Worm (Caenorhabditis elegans): ENCODE results near the gene xbx-6.
A peak's percentile ranks its signal among the peaks of the same experiment; 100 is the strongest.

The xbx-6 gene

ce11 chrV:9712418-9713173, 9.7 kb downstream of the xbx-6 start:
- TF ChIP-seq lsy-12 (tag; optimal IDR thresholded peaks at IDR 0.05) (no peak), skn-1 (tag; optimal IDR thresholded peaks at IDR 0.05) (no peak), unc-62 (GFP tag; optimal IDR thresholded peaks at IDR 0.05) (no peak), elt-3 (tag; optimal IDR thresholded peaks at IDR 0.05) (no peak), nhr-67 (tag; optimal IDR thresholded peaks at IDR 0.05) (no peak), pha-4 (tag; optimal IDR thresholded peaks at IDR 0.05) (no peak), lin-15B (tag; optimal IDR thresholded peaks at IDR 0.05) (no peak), ztf-4 (tag; optimal IDR thresholded peaks at IDR 0.05) (no peak), aly-2 (tag; optimal IDR thresholded peaks at IDR 0.05) (no peak), jun-1 (tag; optimal IDR thresholded peaks at IDR 0.05) (peak; percentile 39), nhr-77 (tag; optimal IDR thresholded peaks at IDR 0.05) (no peak), ceh-16 (tag; optimal IDR thresholded peaks at IDR 0.05) (no peak), ztf-11 (tag; optimal IDR thresholded peaks at IDR 0.05) (no peak), hmg-11 (tag; optimal IDR thresholded peaks at IDR 0.05) (no peak), ama-1 (optimal IDR thresholded peaks at IDR 0.05) (no peak), elt-2 (tag; optimal IDR thresholded peaks at IDR 0.05) (peak; percentile 59), nhr-25 (tag; optimal IDR thresholded peaks at IDR 0.05) (no peak), nhr-43 (tag; optimal IDR thresholded peaks at IDR 0.05; ENCODE audit: poor library complexity, severe bottlenecking) (no peak), zag-1 (tag; optimal IDR thresholded peaks at IDR 0.05) (no peak), nhr-28 (tag; optimal IDR thresholded peaks at IDR 0.05) (no peak), nhr-12 (tag; optimal IDR thresholded peaks at IDR 0.05) (no peak), pqm-1 (tag; optimal IDR thresholded peaks at IDR 0.05) (peak; percentile 32), daf-12 (tag; optimal IDR thresholded peaks at IDR 0.05) (no peak), R02D3.7 (tag; optimal IDR thresholded peaks at IDR 0.05) (no peak), mdl-1 (tag; optimal IDR thresholded peaks at IDR 0.05) (no peak)

- TF ChIP-seq tbx-2 (tag; optimal IDR thresholded peaks at IDR 0.05) (no peak), ztf-4 (tag; optimal IDR thresholded peaks at IDR 0.05) (no peak), jun-1 (tag; optimal IDR thresholded peaks at IDR 0.05) (no peak), nfya-1 (tag; optimal IDR thresholded peaks at IDR 0.05; ENCODE audit: insufficient read depth) (no peak), fkh-2 (tag; optimal IDR thresholded peaks at IDR 0.05) (no peak)
These were observed 10.7 kb downstream of the xbx-6 start, which contains the start of gene F40F9.10 for ce11 chrV:9713532-9713931. F40F9.10 (minus strand) TSS chrV:9713632.

- no peak for TF ChIP-seq elt-2 (tag; optimal IDR thresholded peaks at IDR 0.05)
These were observed 12.1 kb downstream of the xbx-6 start, which contains the start of gene F40F9.3 for ce11 chrV:9714909-9715308. F40F9.3 (plus strand) TSS chrV:9715209.

- TF ChIP-seq elt-1 (tag; optimal IDR thresholded peaks at IDR 0.05) = no peak
- no peak for TF ChIP-seq tbx-2 (tag; optimal IDR thresholded peaks at IDR 0.05)
- TF ChIP-seq nhr-25 (tag; optimal IDR thresholded peaks at IDR 0.05) = no peak
- no peak for TF ChIP-seq ceh-16 (tag; optimal IDR thresholded peaks at IDR 0.05)
- TF ChIP-seq ceh-9 (tag; optimal IDR thresholded peaks at IDR 0.05) = no peak
- TF ChIP-seq eor-1 (tag; optimal IDR thresholded peaks at IDR 0.05) = no peak
- no peak for TF ChIP-seq ama-1 (optimal IDR thresholded peaks at IDR 0.05)
- TF ChIP-seq nhr-23 (tag; optimal IDR thresholded peaks at IDR 0.05) = no peak
- no peak for TF ChIP-seq jun-1 (tag; optimal IDR thresholded peaks at IDR 0.05)
- no peak for TF ChIP-seq nhr-43 (tag; optimal IDR thresholded peaks at IDR 0.05; ENCODE audit: poor library complexity, severe bottlenecking)
- no peak for TF ChIP-seq lin-39 (tag; optimal IDR thresholded peaks at IDR 0.05)
- TF ChIP-seq R02D3.7 (tag; optimal IDR thresholded peaks at IDR 0.05) = no peak
- TF ChIP-seq pqm-1 (tag; optimal IDR thresholded peaks at IDR 0.05) = no peak
- no peak for TF ChIP-seq daf-12 (tag; optimal IDR thresholded peaks at IDR 0.05)
These were observed 13.5 kb downstream of the xbx-6 start, which contains the start of gene str-188 for ce11 chrV:9716397-9716796. str-188 (plus strand) TSS chrV:9716697.

ce11 chrV:9724021-9724671, 21.3 kb downstream of the xbx-6 start, which contains the start of gene slcr-46.3:
slcr-46.3 (minus strand) TSS chrV:9724106.
- TF ChIP-seq aly-2 (tag; optimal IDR thresholded peaks at IDR 0.05) (no peak), pha-4 (tag; optimal IDR thresholded peaks at IDR 0.05) (peak; percentile 89)
